Worm (Caenorhabditis elegans) whole organism, L4/young adult: ENCODE results near the gene F58D2.5.

ENCODE experiments used
- W03F9.2 ChIP-seq: fragments of 150-350 bp; optimal IDR thresholded peaks from 2 replicates; lab custom pipeline; 2014; ENCODE audit warnings: missing biosample characterization, missing genetic modification characterization
- dao-5 ChIP-seq: sonication (generic microtip); optimal IDR thresholded peaks from 2 replicates; lab custom pipeline; 2016; ENCODE audit warnings: missing genotype, missing genetic modification characterization, moderate library complexity, missing compliant biosample characterization
- him-1 ChIP-seq: sonication (generic microtip); optimal IDR thresholded peaks from 2 replicates; lab custom pipeline; 2016; ENCODE audit warnings: missing genotype, missing genetic modification reagents, missing genetic modification characterization, missing compliant biosample characterization

- no peak for TF ChIP-seq dao-5 (tag; lab: Kevin White, UChicago)
- TF ChIP-seq W03F9.2: no peak
- no peak for TF ChIP-seq him-1 (tag; lab: Kevin White, UChicago)
These were observed 13.8 kb downstream of the F58D2.5 start, which contains the start of gene lev-1 for ce11 chrIV:13179295-13179694.
